Worm (Caenorhabditis elegans) whole organism, young adult: ENCODE results near the gene Y38C1BA.1.

Source experiments
- F22D6.2 ChIP-seq: sonication (generic microtip); optimal IDR thresholded peaks from 2 replicates; lab custom pipeline; 2016; ENCODE audit warnings: mild to moderate bottlenecking, missing genetic modification characterization, missing compliant biosample characterization
- K12H6.12 ChIP-seq: fragments of 200-800 bp; sonication (Bioruptor generic); optimal IDR thresholded peaks from 2 replicates; lab custom pipeline; 2018; ENCODE audit warnings: mild to moderate bottlenecking, missing genetic modification characterization, missing compliant biosample characterization
- Y95B8A.8 ChIP-seq: fragments of 200-800 bp; sonication (Bioruptor generic); IDR thresholded peaks from 2 replicates; pipeline ENCODE4 v1.3.6; 2022; ENCODE audit warnings: missing genetic modification reagents, missing genetic modification characterization, missing compliant biosample characterization
- bed-1 ChIP-seq: fragments of 200-800 bp; sonication (Bioruptor generic); IDR thresholded peaks from 2 replicates; pipeline ENCODE4 v1.3.6; 2022; ENCODE audit warnings: missing genetic modification reagents, missing genetic modification characterization, missing compliant biosample characterization
- ceh-27 ChIP-seq: fragments of 200-800 bp; sonication (Bioruptor generic); optimal IDR thresholded peaks from 2 replicates; lab custom pipeline; 2018; ENCODE audit warnings: mild to moderate bottlenecking, missing genetic modification characterization, moderate library complexity, missing compliant biosample characterization
- ets-4 ChIP-seq: fragments of 200-800 bp; sonication (Bioruptor generic); optimal IDR thresholded peaks from 2 replicates; lab custom pipeline; 2018; ENCODE audit warnings: mild to moderate bottlenecking, missing genetic modification characterization, missing compliant biosample characterization
- madf-10 ChIP-seq: sonication (generic microtip); optimal IDR thresholded peaks from 2 replicates; lab custom pipeline; 2016; ENCODE audit warnings: mild to moderate bottlenecking, missing genetic modification characterization, missing compliant biosample characterization
- mcd-1 ChIP-seq: fragments of 200-800 bp; sonication (Bioruptor generic); IDR thresholded peaks from 2 replicates; pipeline ENCODE4 v1.3.6; 2022; ENCODE audit warnings: missing genetic modification reagents, missing genetic modification characterization, missing compliant biosample characterization
- sea-2 ChIP-seq: fragments of 200-800 bp; sonication (Bioruptor generic); IDR thresholded peaks from 2 replicates; pipeline ENCODE4 v1.3.6; 2022; ENCODE audit warnings: missing genetic modification characterization, missing compliant biosample characterization
- snpc-4 ChIP-seq, 5 experiments: fragments of 150-350 bp in 1 of 5; sonication (generic microtip) in 4 of 5; optimal IDR thresholded peaks; 2 replicates each; lab custom pipeline; 2014 to 2018; ENCODE audit warnings: missing genetic modification characterization in 5 of 5, missing biosample characterization in 3 of 5, antibody characterized with exemption in 2 of 5, mild to moderate bottlenecking in 2 of 5, missing compliant biosample characterization in 2 of 5, missing genotype in 2 of 5, moderate library complexity in 2 of 5, missing genetic modification reagents in 1 of 5
- unc-62 ChIP-seq: fragments of 150-350 bp; optimal IDR thresholded peaks from 2 replicates; lab custom pipeline; 2014; ENCODE audit warnings: missing biosample characterization, missing genetic modification reagents, missing genetic modification characterization

ce11 chrIV:1761553-1761952 is 42.2 kb downstream of the Y38C1BA.1 start, which contains the start of gene Y41D4A.7:
- no peak for TF ChIP-seq unc-62 (GFP tag; lab: Kevin White, UChicago)
- TF ChIP-seq K12H6.12 (tag; lab: Kevin White, UChicago), result no peak
- TF ChIP-seq madf-10 (tag; lab: Kevin White, UChicago), result no peak
- TF ChIP-seq ets-4 (GFP tag; lab: Kevin White, UChicago), result no peak
- no peak for TF ChIP-seq snpc-4 (GFP tag; optimal IDR thresholded peaks at IDR 0.05; lab: Kevin White, UChicago)
- TF ChIP-seq snpc-4 (tag; optimal IDR thresholded peaks at IDR 0.05; lab: Kevin White, UChicago), result no peak
- no peak for TF ChIP-seq mcd-1
- TF ChIP-seq bed-1 (GFP tag; lab: Robert Waterston, UW), result no peak
- TF ChIP-seq Y95B8A.8 (GFP tag; lab: Robert Waterston, UW), result no peak
- TF ChIP-seq sea-2 (GFP tag; lab: Robert Waterston, UW), result no peak
- no peak for TF ChIP-seq ceh-27 (GFP tag; lab: Kevin White, UChicago)
- no peak for TF ChIP-seq F22D6.2 (tag; lab: Kevin White, UChicago)
